Comparison of ENCODE assay signal across 1 fruit fly cellular context in the genomic region with DNA sequence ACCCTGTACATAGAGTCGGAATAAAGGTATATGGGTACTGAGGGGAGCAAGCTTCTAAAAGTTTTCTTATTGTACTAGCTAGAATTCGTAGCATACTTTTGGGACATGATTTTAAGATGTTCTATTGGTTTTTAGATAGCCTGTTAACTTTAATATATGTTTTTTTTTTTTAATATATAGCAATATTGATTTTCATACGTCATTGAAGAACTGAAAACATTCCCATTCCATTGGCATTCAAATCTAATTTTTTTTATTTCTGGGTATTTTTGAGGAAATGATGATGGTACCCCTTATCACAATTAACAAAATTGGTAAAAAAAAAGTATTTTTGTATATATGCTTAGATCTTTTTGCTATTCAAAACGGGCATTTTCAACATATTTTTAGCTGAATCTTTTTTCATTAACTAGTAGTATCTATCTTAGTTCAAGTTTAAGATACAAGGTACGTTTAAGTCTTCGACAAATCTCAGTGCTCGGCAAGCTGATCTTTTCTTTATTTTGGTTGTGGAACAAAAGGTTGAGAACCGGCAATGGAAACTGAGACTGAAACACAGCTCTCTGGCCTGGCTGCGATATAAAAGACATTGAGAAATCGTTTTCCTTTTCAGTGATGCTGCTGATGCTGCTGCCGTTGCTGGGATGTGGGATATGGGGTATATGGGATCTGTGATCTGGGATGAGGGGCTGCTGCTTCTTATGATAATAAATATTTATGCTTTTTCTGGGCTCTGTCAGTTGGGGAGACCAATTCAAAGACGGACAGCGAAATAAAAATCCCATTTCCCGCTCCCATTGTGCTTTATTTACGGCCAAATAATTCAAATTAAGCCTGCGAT.
TF ChIP-seq lines count a peak whose summit lies in the region.

No protein-coding gene starts in this region.

TF ChIP-seq in whole organism, embryonic, 481 proteins besides CTCF, POLR2A, EP300 and RAD21 (continued from another document and continues in another):
- TF ChIP-seq CG4328 (GFP tag; optimal IDR thresholded peaks at IDR 0.05; lab: Kevin White, UChicago) (no peak), D19A (tag; optimal IDR thresholded peaks at IDR 0.05; lab: Kevin White, UChicago) (peak; percentile 59), vvl (GFP tag; IDR thresholded peaks at IDR 0.05; lab: Robert Waterston, UW) (peak; percentile 58; the same call in 1 of the 2 replicates), grau (tag; optimal IDR thresholded peaks at IDR 0.05; lab: Kevin White, UChicago) (peak; percentile 45), HmgZ (tag; optimal IDR thresholded peaks at IDR 0.05; lab: Kevin White, UChicago) (no peak), CG5180 (GFP tag; optimal IDR thresholded peaks at IDR 0.05; lab: Kevin White, UChicago) (no peak), CG2678 (tag; optimal IDR thresholded peaks at IDR 0.05; lab: Kevin White, UChicago) (peak; percentile 69), CG7963 (GFP tag; IDR thresholded peaks at IDR 0.05; lab: Robert Waterston, UW; ENCODE audit: partially characterized antibody) (no peak), CG16813 (GFP tag; IDR thresholded peaks at IDR 0.05; lab: Robert Waterston, UW; ENCODE audit: partially characterized antibody) (no peak), CG14441 (GFP tag; IDR thresholded peaks at IDR 0.05; lab: Robert Waterston, UW) (no peak), ATbp (GFP tag; optimal IDR thresholded peaks at IDR 0.05; lab: Kevin White, UChicago) (no peak), seq (GFP tag; IDR thresholded peaks at IDR 0.05; lab: Robert Waterston, UW) (no peak), CG3407 (GFP tag; optimal IDR thresholded peaks at IDR 0.05; lab: Kevin White, UChicago) (no peak), Doc3 (GFP tag; IDR thresholded peaks at IDR 0.05; lab: Robert Waterston, UW; ENCODE audit: partially characterized antibody) (no peak), ap (GFP tag; IDR thresholded peaks at IDR 0.05; lab: Robert Waterston, UW) (no peak), ERR (GFP tag; optimal IDR thresholded peaks at IDR 0.05; lab: Kevin White, UChicago) (no peak), pan (optimal IDR thresholded peaks at IDR 0.05; lab: Kevin White, UChicago) (no peak), pan (GFP tag; optimal IDR thresholded peaks at IDR 0.05 in 1 of 2, IDR thresholded peaks at IDR 0.05 in 1 of 2) (peak in 1 of 2 experiments; percentile 3), psq (GFP tag; optimal IDR thresholded peaks at IDR 0.05; lab: Kevin White, UChicago) (no peak), zfh1 (GFP tag; IDR thresholded peaks at IDR 0.05; lab: Robert Waterston, UW) (peak; percentile 59; the same call in 2 of the 3 replicates), CG16815 (GFP tag; optimal IDR thresholded peaks at IDR 0.05; lab: Kevin White, UChicago) (peak; percentile 44), CG7745 (tag; optimal IDR thresholded peaks at IDR 0.05; lab: Kevin White, UChicago) (no peak), CG16779 (GFP tag; IDR thresholded peaks at IDR 0.05; lab: Robert Waterston, UW) (no peak), mirr (GFP tag; optimal IDR thresholded peaks at IDR 0.05; lab: Kevin White, UChicago) (no peak), Oaz (GFP tag; IDR thresholded peaks at IDR 0.05; lab: Robert Waterston, UW) (no peak), CG15073 (GFP tag; optimal IDR thresholded peaks at IDR 0.05; lab: Kevin White, UChicago) (no peak), gcm2 (GFP tag; optimal IDR thresholded peaks at IDR 0.05; lab: Kevin White, UChicago) (no peak), CG2875 (GFP tag; optimal IDR thresholded peaks at IDR 0.05; lab: Kevin White, UChicago) (no peak), CG3838 (GFP tag; optimal IDR thresholded peaks at IDR 0.05; lab: Kevin White, UChicago) (no peak), CG34224 (GFP tag; IDR thresholded peaks at IDR 0.05; lab: Robert Waterston, UW; ENCODE audit: partially characterized antibody) (no peak), CG9932 (GFP tag; IDR thresholded peaks at IDR 0.05; lab: Robert Waterston, UW) (no peak), sug (tag; optimal IDR thresholded peaks at IDR 0.05; lab: Kevin White, UChicago) (no peak), CG10979 (tag; optimal IDR thresholded peaks at IDR 0.05; lab: Kevin White, UChicago) (peak; percentile 66), CG6654 (GFP tag; optimal IDR thresholded peaks at IDR 0.05; lab: Kevin White, UChicago) (peak; percentile 13), NFAT (GFP tag; IDR thresholded peaks at IDR 0.05; lab: Robert Waterston, UW) (peak; percentile 52; the same call in 1 of the 2 replicates), bab2 (GFP tag; optimal IDR thresholded peaks at IDR 0.05; lab: Kevin White, UChicago) (no peak), da (GFP tag; optimal IDR thresholded peaks at IDR 0.05; lab: Kevin White, UChicago) (no peak), nerfin-2 (GFP tag; IDR thresholded peaks at IDR 0.05; lab: Robert Waterston, UW; ENCODE audit: partially characterized antibody) (no peak), Sox102F (GFP tag; optimal IDR thresholded peaks at IDR 0.05; lab: Kevin White, UChicago) (peak; percentile 52), CG3065 (GFP tag; optimal IDR thresholded peaks at IDR 0.05; lab: Kevin White, UChicago) (no peak), az2 (GFP tag; optimal IDR thresholded peaks at IDR 0.05; lab: Kevin White, UChicago) (peak; percentile 48), CG13894 (tag; optimal IDR thresholded peaks at IDR 0.05; lab: Kevin White, UChicago) (no peak), Lpt (GFP tag; optimal IDR thresholded peaks at IDR 0.05; lab: Kevin White, UChicago) (no peak), CG6254 (GFP tag; optimal IDR thresholded peaks at IDR 0.05; lab: Kevin White, UChicago) (peak; percentile 6), CG10654 (GFP tag; optimal IDR thresholded peaks at IDR 0.05; lab: Kevin White, UChicago) (no peak), CG31365 (tag; optimal IDR thresholded peaks at IDR 0.05; lab: Kevin White, UChicago) (no peak), Vsx1 (GFP tag; optimal IDR thresholded peaks at IDR 0.05; lab: Kevin White, UChicago) (no peak), kay (GFP tag; optimal IDR thresholded peaks at IDR 0.05; lab: Kevin White, UChicago) (peak; percentile 3), CG9817 (tag; optimal IDR thresholded peaks at IDR 0.05; lab: Kevin White, UChicago) (no peak), unpg (GFP tag; optimal IDR thresholded peaks at IDR 0.05; lab: Kevin White, UChicago) (peak; percentile 3), CG12299 (tag; optimal IDR thresholded peaks at IDR 0.05; lab: Kevin White, UChicago) (no peak), z (GFP tag; IDR thresholded peaks at IDR 0.05; lab: Robert Waterston, UW) (no peak), CG5245 (GFP tag; optimal IDR thresholded peaks at IDR 0.05; lab: Kevin White, UChicago) (peak; percentile 28), Hey (tag; optimal IDR thresholded peaks at IDR 0.05; lab: Kevin White, UChicago) (no peak), Awh (GFP tag; IDR thresholded peaks at IDR 0.05; lab: Robert Waterston, UW) (no peak), CG9797 (GFP tag; optimal IDR thresholded peaks at IDR 0.05; lab: Kevin White, UChicago) (no peak), CG10147 (GFP tag; optimal IDR thresholded peaks at IDR 0.05; lab: Kevin White, UChicago) (no peak), p53 (GFP tag; optimal IDR thresholded peaks at IDR 0.05; lab: Kevin White, UChicago) (no peak), ind (GFP tag; optimal IDR thresholded peaks at IDR 0.05; lab: Kevin White, UChicago) (peak; percentile 35), org-1 (GFP tag; optimal IDR thresholded peaks at IDR 0.05; lab: Kevin White, UChicago) (no peak), hkb (optimal IDR thresholded peaks at IDR 0.05; lab: Kevin White, UChicago) (no peak), hkb (GFP tag; IDR thresholded peaks at IDR 0.05; lab: Robert Waterston, UW) (no peak), CG8924 (tag; optimal IDR thresholded peaks at IDR 0.05; lab: Kevin White, UChicago) (peak; percentile 45), ab (GFP tag; optimal IDR thresholded peaks at IDR 0.05; lab: Kevin White, UChicago) (no peak), Six4 (GFP tag; optimal IDR thresholded peaks at IDR 0.05; lab: Kevin White, UChicago) (peak; percentile 49), CG2120 (GFP tag; optimal IDR thresholded peaks at IDR 0.05; lab: Kevin White, UChicago) (peak; percentile 38), zen2 (GFP tag; IDR thresholded peaks at IDR 0.05; lab: Robert Waterston, UW; ENCODE audit: partially characterized antibody) (no peak), Ets97D (GFP tag; optimal IDR thresholded peaks at IDR 0.05; lab: Kevin White, UChicago) (no peak), CG13296 (GFP tag; optimal IDR thresholded peaks at IDR 0.05; lab: Kevin White, UChicago) (no peak), Oli (tag; optimal IDR thresholded peaks at IDR 0.05; lab: Kevin White, UChicago) (peak; percentile 66), Kr (GFP tag; optimal IDR thresholded peaks at IDR 0.05; lab: Kevin White, UChicago) (no peak), Meics (GFP tag; optimal IDR thresholded peaks at IDR 0.05; lab: Kevin White, UChicago) (peak; percentile 45), Dref (GFP tag; IDR thresholded peaks at IDR 0.05; lab: Robert Waterston, UW) (no peak), CG1602 (GFP tag; optimal IDR thresholded peaks at IDR 0.05; lab: Kevin White, UChicago) (peak; percentile 50), CG6175 (GFP tag; IDR thresholded peaks at IDR 0.05; lab: Robert Waterston, UW) (no peak), CG34422 (GFP tag; IDR thresholded peaks at IDR 0.05; lab: Robert Waterston, UW) (no peak), Nf-YC (tag; optimal IDR thresholded peaks at IDR 0.05; lab: Kevin White, UChicago) (no peak), CG9609 (GFP tag; optimal IDR thresholded peaks at IDR 0.05; lab: Kevin White, UChicago) (no peak), CG8359 (GFP tag; optimal IDR thresholded peaks at IDR 0.05; lab: Kevin White, UChicago; ENCODE audit: borderline replicate concordance) (no peak), ham (GFP tag; IDR thresholded peaks at IDR 0.05; lab: Robert Waterston, UW) (no peak), CG17328 (GFP tag; IDR thresholded peaks at IDR 0.05; lab: Robert Waterston, UW) (no peak; the same call in 1 of the 2 replicates), Side (GFP tag; optimal IDR thresholded peaks at IDR 0.05; lab: Kevin White, UChicago) (no peak), CG15269 (tag; optimal IDR thresholded peaks at IDR 0.05; lab: Kevin White, UChicago) (peak; percentile 32), HmgD (GFP tag; optimal IDR thresholded peaks at IDR 0.05; lab: Kevin White, UChicago) (no peak), CG2202 (tag; optimal IDR thresholded peaks at IDR 0.05; lab: Kevin White, UChicago) (no peak), eve (GFP tag; optimal IDR thresholded peaks at IDR 0.05; lab: Kevin White, UChicago) (peak in 1 of 2 experiments; percentile 47), CG8944 (GFP tag; optimal IDR thresholded peaks at IDR 0.05; lab: Kevin White, UChicago) (no peak), lola (GFP tag; optimal IDR thresholded peaks at IDR 0.05; lab: Kevin White, UChicago) (peak in 1 of 3 experiments; percentile 81), CG30431 (GFP tag; optimal IDR thresholded peaks at IDR 0.05; lab: Kevin White, UChicago) (peak; percentile 13), HLHmδ (GFP tag; optimal IDR thresholded peaks at IDR 0.05; lab: Kevin White, UChicago) (no peak), chn (GFP tag; optimal IDR thresholded peaks at IDR 0.05; lab: Kevin White, UChicago) (no peak), CG4730 (GFP tag; IDR thresholded peaks at IDR 0.05; lab: Robert Waterston, UW) (no peak), CG12071 (GFP tag; optimal IDR thresholded peaks at IDR 0.05; lab: Kevin White, UChicago) (no peak), CG5953 (GFP tag; IDR thresholded peaks at IDR 0.05; lab: Robert Waterston, UW) (no peak), PHDP (tag; optimal IDR thresholded peaks at IDR 0.05; lab: Kevin White, UChicago) (peak; percentile 47), vnd (GFP tag; IDR thresholded peaks at IDR 0.05; lab: Robert Waterston, UW; ENCODE audit: partially characterized antibody) (no peak), sob (GFP tag; IDR thresholded peaks at IDR 0.05; lab: Robert Waterston, UW) (no peak), ftz-f1 (GFP tag; optimal IDR thresholded peaks at IDR 0.05; lab: Kevin White, UChicago) (no peak), Hr39 (optimal IDR thresholded peaks at IDR 0.05; lab: Kevin White, UChicago) (no peak), E2f1 (GFP tag; IDR thresholded peaks at IDR 0.05; lab: Robert Waterston, UW) (0 out of 2 replicates have a peak, but pooled peaks have one; percentile 28), Sry-δ (GFP tag; optimal IDR thresholded peaks at IDR 0.05; lab: Kevin White, UChicago) (no peak), Drgx (GFP tag; IDR thresholded peaks at IDR 0.05; lab: Robert Waterston, UW) (peak; percentile 44; the same call in 1 of the 2 replicates), tll (GFP tag; optimal IDR thresholded peaks at IDR 0.05; lab: Kevin White, UChicago) (no peak), Gug (GFP tag; IDR thresholded peaks at IDR 0.05; lab: Robert Waterston, UW) (no peak), nau (GFP tag; optimal IDR thresholded peaks at IDR 0.05; lab: Kevin White, UChicago) (peak; percentile 2), bowl (GFP tag; IDR thresholded peaks at IDR 0.05; lab: Robert Waterston, UW) (no peak), CG2116 (GFP tag; optimal IDR thresholded peaks at IDR 0.05; lab: Kevin White, UChicago) (peak; percentile 18), CrebB (tag; optimal IDR thresholded peaks at IDR 0.05; lab: Kevin White, UChicago) (no peak), CG16863 (GFP tag; optimal IDR thresholded peaks at IDR 0.05; lab: Kevin White, UChicago) (no peak), CG12155 (GFP tag; optimal IDR thresholded peaks at IDR 0.05; lab: Kevin White, UChicago) (peak; percentile 14), CG4617 (GFP tag; optimal IDR thresholded peaks at IDR 0.05; lab: Kevin White, UChicago; ENCODE audit: borderline replicate concordance) (no peak), CG10565 (GFP tag; optimal IDR thresholded peaks at IDR 0.05; lab: Kevin White, UChicago) (no peak), pita (GFP tag; optimal IDR thresholded peaks at IDR 0.05; lab: Kevin White, UChicago) (no peak), aop (GFP tag; IDR thresholded peaks at IDR 0.05; lab: Robert Waterston, UW) (no peak), vfl (GFP tag; optimal IDR thresholded peaks at IDR 0.05; lab: Kevin White, UChicago) (no peak), en (GFP tag; optimal IDR thresholded peaks at IDR 0.05; lab: Kevin White, UChicago) (no peak), CG10267 (tag; optimal IDR thresholded peaks at IDR 0.05; lab: Kevin White, UChicago) (peak; percentile 52), CkIIα-i1 (GFP tag; IDR thresholded peaks at IDR 0.05; lab: Robert Waterston, UW) (no peak), mld (GFP tag; IDR thresholded peaks at IDR 0.05; lab: Robert Waterston, UW; ENCODE audit: partially characterized antibody) (no peak), CG1603 (tag; optimal IDR thresholded peaks at IDR 0.05; lab: Kevin White, UChicago) (no peak), Nf-YB (GFP tag; optimal IDR thresholded peaks at IDR 0.05; lab: Kevin White, UChicago) (peak; percentile 34), NfI (GFP tag; optimal IDR thresholded peaks at IDR 0.05; lab: Kevin White, UChicago) (no peak), MTF-1 (GFP tag; optimal IDR thresholded peaks at IDR 0.05; lab: Kevin White, UChicago; ENCODE audit: borderline replicate concordance) (no peak), CG14050 (GFP tag; IDR thresholded peaks at IDR 0.05; lab: Robert Waterston, UW) (no peak)
